Worm (Caenorhabditis elegans) whole organism, mixed stage, embryonic: ENCODE results near the gene C15H9.2.

Source experiments
- bed-3 ChIP-seq: fragments of 200-800 bp; sonication (Bioruptor generic); optimal IDR thresholded peaks from 3 replicates; lab custom pipeline; 2018; ENCODE audit warnings: mild to moderate bottlenecking, missing genetic modification characterization, moderate library complexity, missing compliant biosample characterization
- elt-3 ChIP-seq: fragments of 150-350 bp; optimal IDR thresholded peaks from 2 replicates; lab custom pipeline; 2014; ENCODE audit warnings: missing biosample characterization, missing genetic modification characterization
- hlh-1 ChIP-seq: fragments of 150-350 bp; optimal IDR thresholded peaks from 2 replicates; lab custom pipeline; 2014; ENCODE audit warnings: missing biosample characterization, missing genetic modification reagents, missing genetic modification characterization
- lin-32 ChIP-seq: fragments of 200-800 bp; sonication (Bioruptor generic); optimal IDR thresholded peaks from 2 replicates; lab custom pipeline; 2018; ENCODE audit warnings: mild to moderate bottlenecking, missing genetic modification characterization, missing compliant biosample characterization
- nhr-12 ChIP-seq: fragments of 150-350 bp; optimal IDR thresholded peaks from 2 replicates; lab custom pipeline; 2014; ENCODE audit warnings: missing biosample characterization, missing genetic modification characterization
- nhr-2 ChIP-seq: fragments of 150-350 bp; optimal IDR thresholded peaks from 2 replicates; lab custom pipeline; 2014; ENCODE audit warnings: missing biosample characterization, missing genetic modification characterization
- nhr-237 ChIP-seq: fragments of 150-350 bp; optimal IDR thresholded peaks from 2 replicates; lab custom pipeline; 2014; ENCODE audit warnings: missing biosample characterization, missing genetic modification characterization
- nhr-28 ChIP-seq: fragments of 150-350 bp; optimal IDR thresholded peaks from 2 replicates; lab custom pipeline; 2014; ENCODE audit warnings: missing biosample characterization, missing genetic modification characterization
- snpc-4 ChIP-seq: fragments of 150-350 bp; optimal IDR thresholded peaks from 2 replicates; lab custom pipeline; 2014; ENCODE audit warnings: missing biosample characterization, missing genetic modification characterization
- sptf-1 ChIP-seq: sonication (generic microtip); optimal IDR thresholded peaks from 2 replicates; lab custom pipeline; 2017; ENCODE audit warnings: mild to moderate bottlenecking, missing genetic modification characterization, moderate library complexity, missing compliant biosample characterization
- tbx-8 ChIP-seq: fragments of 200-800 bp; sonication (Bioruptor generic); optimal IDR thresholded peaks from 2 replicates; lab custom pipeline; 2018; ENCODE audit warnings: mild to moderate bottlenecking, missing genetic modification characterization, moderate library complexity, missing compliant biosample characterization
- unc-120 ChIP-seq: sonication (generic microtip); optimal IDR thresholded peaks from 2 replicates; lab custom pipeline; 2017; ENCODE audit warnings: missing genetic modification characterization, missing compliant biosample characterization; ENCODE audit not compliant: poor library complexity, severe bottlenecking
- unc-62 ChIP-seq: fragments of 150-350 bp; optimal IDR thresholded peaks from 2 replicates; lab custom pipeline; 2014; ENCODE audit warnings: missing biosample characterization, missing genetic modification reagents, missing genetic modification characterization
- ztf-11 ChIP-seq: fragments of 150-350 bp; optimal IDR thresholded peaks from 2 replicates; lab custom pipeline; 2014; ENCODE audit warnings: missing biosample characterization, missing genetic modification characterization

DNA sequence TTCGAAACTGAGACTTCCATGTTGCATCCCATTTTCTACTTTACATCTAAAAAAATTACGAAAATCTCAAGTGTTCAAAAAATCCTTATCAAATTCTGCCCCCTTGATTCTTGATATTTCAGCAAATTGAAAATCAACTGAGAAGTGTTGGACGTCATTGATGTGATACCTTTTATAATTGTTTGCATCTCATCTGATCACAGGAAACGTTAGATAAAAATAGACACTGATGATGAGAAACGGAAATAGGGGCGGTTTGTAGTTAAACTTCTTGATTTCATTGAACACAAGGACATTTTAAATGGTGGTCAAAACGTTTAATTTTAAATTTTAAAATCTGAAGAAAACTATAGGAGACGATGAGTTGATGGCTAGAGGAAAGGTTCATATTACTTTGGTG lies 10.4 kb downstream of the C15H9.2 start:
- TF ChIP-seq lin-32 (GFP tag; lab: Kevin White, UChicago) = no peak
- TF ChIP-seq unc-120 (tag; lab: Kevin White, UChicago) = no peak
- TF ChIP-seq nhr-12 = no peak
- no peak for TF ChIP-seq elt-3 (tag; lab: Kevin White, UChicago)
- no peak for TF ChIP-seq sptf-1
- no peak for TF ChIP-seq ztf-11 (tag; lab: Kevin White, UChicago)
- TF ChIP-seq hlh-1 = no peak
- no peak for TF ChIP-seq nhr-28 (tag; lab: Kevin White, UChicago)
- no peak for TF ChIP-seq unc-62
- TF ChIP-seq bed-3 (GFP tag; lab: Kevin White, UChicago) = no peak
- no peak for TF ChIP-seq tbx-8 (GFP tag; lab: Kevin White, UChicago)
- no peak for TF ChIP-seq nhr-237 (tag; lab: Kevin White, UChicago)
- no peak for TF ChIP-seq snpc-4 (tag; lab: Kevin White, UChicago)
- no peak for TF ChIP-seq nhr-2 (tag; lab: Kevin White, UChicago)
